Fruit fly (Drosophila melanogaster): ENCODE measurements around the gene Mnat9.

Gene Mnat9

DNA sequence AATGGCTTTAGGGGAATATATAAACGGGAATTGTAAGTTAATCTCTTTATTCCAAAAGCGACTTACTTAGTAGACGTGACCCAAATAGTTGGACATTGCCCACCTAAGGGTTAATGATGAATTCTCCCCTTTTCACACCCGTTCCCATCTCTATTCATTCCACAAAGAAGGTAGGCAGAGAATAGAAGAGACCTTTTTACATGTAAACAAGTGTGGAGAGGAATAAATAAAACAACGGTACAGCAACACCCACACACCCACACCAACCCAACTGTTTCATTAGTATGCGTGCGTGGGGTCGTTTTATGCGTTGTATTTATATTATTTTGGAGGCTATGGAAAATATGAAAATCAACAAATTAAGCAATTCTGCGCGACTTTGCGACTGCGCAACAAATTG, 7.9 kb downstream of the Mnat9 start (continued):
- no peak for TF ChIP-seq wdn (GFP tag; IDR thresholded peaks at IDR 0.05)
- TF ChIP-seq CG42726 (GFP tag; IDR thresholded peaks at IDR 0.05; ENCODE audit: partially characterized antibody) = no peak
- TF ChIP-seq Sry-δ (GFP tag; optimal IDR thresholded peaks at IDR 0.05) = no peak
- TF ChIP-seq her (GFP tag; optimal IDR thresholded peaks at IDR 0.05) = no peak
- TF ChIP-seq dmrt11E (tag; optimal IDR thresholded peaks at IDR 0.05) = no peak
- TF ChIP-seq Sox100B (GFP tag; optimal IDR thresholded peaks at IDR 0.05) = no peak
- TF ChIP-seq CG17912 (GFP tag; optimal IDR thresholded peaks at IDR 0.05) = peak; percentile 51
- no peak for TF ChIP-seq Rx (GFP tag; IDR thresholded peaks at IDR 0.05)
- no peak for TF ChIP-seq unpg (GFP tag; optimal IDR thresholded peaks at IDR 0.05)
- peak; percentile 38 for TF ChIP-seq MTF-1 (GFP tag; optimal IDR thresholded peaks at IDR 0.05; ENCODE audit: borderline replicate concordance)
- TF ChIP-seq ato (GFP tag; IDR thresholded peaks at IDR 0.05; ENCODE audit: partially characterized antibody) = no peak
- TF ChIP-seq sug (tag; optimal IDR thresholded peaks at IDR 0.05) = peak; percentile 39
- no peak for TF ChIP-seq CG8290 (GFP tag; optimal IDR thresholded peaks at IDR 0.05)
- TF ChIP-seq CG8290 (tag; optimal IDR thresholded peaks at IDR 0.05) = peak in 1 of 2 experiments; percentile 17
- no peak for TF ChIP-seq az2 (GFP tag; optimal IDR thresholded peaks at IDR 0.05)
- peak; percentile 20 for TF ChIP-seq CG13894 (tag; optimal IDR thresholded peaks at IDR 0.05)
- no peak for TF ChIP-seq CG10366 (GFP tag; IDR thresholded peaks at IDR 0.05)
- TF ChIP-seq cas (GFP tag; IDR thresholded peaks at IDR 0.05) = no peak
- peak; percentile 39 for TF ChIP-seq abd-A (tag; optimal IDR thresholded peaks at IDR 0.05)
- no peak for TF ChIP-seq CG32767 (GFP tag; IDR thresholded peaks at IDR 0.05)
- peak; percentile 20 for TF ChIP-seq caup (GFP tag; optimal IDR thresholded peaks at IDR 0.05; ENCODE audit: severe bottlenecking)
- TF ChIP-seq CG33557 (GFP tag; optimal IDR thresholded peaks at IDR 0.05) = no peak
- TF ChIP-seq rib (GFP tag; IDR thresholded peaks at IDR 0.05) = no peak
- peak; percentile 21 for TF ChIP-seq CG12104 (GFP tag; optimal IDR thresholded peaks at IDR 0.05)
- no peak for TF ChIP-seq Fer3 (tag; optimal IDR thresholded peaks at IDR 0.05)
- no peak for TF ChIP-seq Bdp1 (GFP tag; optimal IDR thresholded peaks at IDR 0.05)
- TF ChIP-seq ash1 (GFP tag; optimal IDR thresholded peaks at IDR 0.05) = no peak
- TF ChIP-seq CG12391 (tag; optimal IDR thresholded peaks at IDR 0.05) = no peak
- no peak for TF ChIP-seq nerfin-1 (tag; optimal IDR thresholded peaks at IDR 0.05)
- peak; percentile 33 for TF ChIP-seq ewg (GFP tag; optimal IDR thresholded peaks at IDR 0.05)
- no peak for TF ChIP-seq CG3065 (GFP tag; optimal IDR thresholded peaks at IDR 0.05)
- TF ChIP-seq tio (GFP tag; optimal IDR thresholded peaks at IDR 0.05) = no peak
- TF ChIP-seq CG9817 (tag; optimal IDR thresholded peaks at IDR 0.05) = peak; percentile 1
- peak; percentile 4 for TF ChIP-seq CG1233 (GFP tag; optimal IDR thresholded peaks at IDR 0.05)
- peak; percentile 50 for TF ChIP-seq CG13624 (GFP tag; optimal IDR thresholded peaks at IDR 0.05)
- no peak for TF ChIP-seq phol (tag; optimal IDR thresholded peaks at IDR 0.05)
- no peak for TF ChIP-seq Ssrp (tag; optimal IDR thresholded peaks at IDR 0.05)
- TF ChIP-seq CG11398 (GFP tag; optimal IDR thresholded peaks at IDR 0.05) = no peak
- no peak for TF ChIP-seq Vsx1 (GFP tag; optimal IDR thresholded peaks at IDR 0.05)
- no peak for TF ChIP-seq CkIIα-i1 (GFP tag; IDR thresholded peaks at IDR 0.05)
- no peak for TF ChIP-seq Deaf1 (tag; optimal IDR thresholded peaks at IDR 0.05)
- TF ChIP-seq dpn (GFP tag; optimal IDR thresholded peaks at IDR 0.05) = no peak
- no peak for TF ChIP-seq CG7745 (tag; optimal IDR thresholded peaks at IDR 0.05)
- no peak for TF ChIP-seq twi (tag; optimal IDR thresholded peaks at IDR 0.05)
- no peak for TF ChIP-seq CG6813 (GFP tag; optimal IDR thresholded peaks at IDR 0.05)
- TF ChIP-seq salm (tag; optimal IDR thresholded peaks at IDR 0.05) = no peak
- no peak for TF ChIP-seq inv (GFP tag; IDR thresholded peaks at IDR 0.05; ENCODE audit: partially characterized antibody)
- peak; percentile 45 for TF ChIP-seq CG3281 (GFP tag; optimal IDR thresholded peaks at IDR 0.05)
- peak; percentile 29 for TF ChIP-seq CG13296 (GFP tag; optimal IDR thresholded peaks at IDR 0.05)
- TF ChIP-seq CG14014 (GFP tag; IDR thresholded peaks at IDR 0.05) = no peak
- no peak for TF ChIP-seq trh (GFP tag; optimal IDR thresholded peaks at IDR 0.05)

Measured in whole organism, embryonic.